Worm (Caenorhabditis elegans) whole organism, L2 larva: ENCODE measurements around the gene fbxa-224.

Experiments used
- nhr-12 ChIP-seq: fragments of 150-350 bp; optimal IDR thresholded peaks from 2 replicates; lab custom pipeline; 2014; ENCODE audit warnings: missing biosample characterization, missing genetic modification characterization
- nhr-23 ChIP-seq: fragments of 150-350 bp; optimal IDR thresholded peaks from 2 replicates; lab custom pipeline; 2014; ENCODE audit warnings: missing biosample characterization, missing genetic modification reagents, missing genetic modification characterization

ce11 chrII:7521420-7521819 lies 26.5 kb downstream of the fbxa-224 start:
- TF ChIP-seq nhr-12 (no peak), nhr-23 (tag; lab: Kevin White, UChicago) (no peak)
